Fruit fly (Drosophila melanogaster): ENCODE data around the gene pira.

DNA sequence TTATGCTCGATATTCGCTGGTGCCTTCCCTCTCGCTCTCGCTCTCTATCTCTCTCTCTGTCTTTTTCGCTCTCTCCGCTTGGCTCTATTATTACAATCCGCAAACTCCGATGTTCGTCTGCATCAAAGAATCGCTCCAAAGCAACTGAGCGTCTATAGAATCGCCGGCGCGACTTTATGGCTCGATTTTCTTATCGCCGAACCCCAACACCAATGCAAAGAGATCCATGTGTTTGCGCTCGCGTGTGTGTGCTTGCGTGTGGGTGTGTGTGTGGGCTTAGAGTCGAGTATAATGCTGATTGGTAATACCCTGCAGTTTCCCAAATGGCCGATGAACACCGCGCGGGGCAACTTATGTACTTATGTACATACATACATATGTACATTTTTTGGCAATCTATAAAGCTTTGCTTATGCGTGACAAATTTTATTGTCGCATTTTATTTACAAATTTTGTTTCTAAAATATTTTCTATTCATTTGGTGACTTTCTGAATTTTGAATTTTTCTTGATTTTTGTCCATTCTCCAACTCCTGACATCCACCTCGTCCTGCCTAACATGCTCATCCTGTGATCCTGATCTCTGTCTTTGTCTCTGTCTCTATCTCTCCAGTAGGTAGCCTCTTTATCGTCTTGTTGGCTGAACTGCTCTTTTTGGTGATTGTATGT is 2.8 kb downstream of the pira start, which contains the start of gene Paics:
- TF ChIP-seq CG8632 (GFP tag; optimal IDR thresholded peaks at IDR 0.05) (peak; percentile 39), fkh (GFP tag; optimal IDR thresholded peaks at IDR 0.05) (peak; percentile 4), svp (GFP tag) (peak; percentile 93), Ets96B (tag; optimal IDR thresholded peaks at IDR 0.05) (peak; percentile 44), vri (GFP tag; optimal IDR thresholded peaks at IDR 0.05) (no peak), CG11902 (GFP tag; optimal IDR thresholded peaks at IDR 0.05) (no peak), CG6276 (GFP tag; optimal IDR thresholded peaks at IDR 0.05) (no peak), CG10669 (GFP tag; optimal IDR thresholded peaks at IDR 0.05) (peak; percentile 61), CG32006 (GFP tag; optimal IDR thresholded peaks at IDR 0.05) (peak; percentile 69), CG8119 (GFP tag; IDR thresholded peaks at IDR 0.05) (peak; percentile 58; the same call in 2 of the 3 replicates), dac (GFP tag; optimal IDR thresholded peaks at IDR 0.05) (no peak), Sox14 (GFP tag; optimal IDR thresholded peaks at IDR 0.05) (peak; percentile 46), Hr39 (GFP tag; optimal IDR thresholded peaks at IDR 0.05) (peak; percentile 43)

Data from whole organism, prepupa.